Fruit fly (Drosophila melanogaster) whole organism, embryonic: Measurements from ENCODE around the gene Cpr62Ba.

Experiments
- ATbp ChIP-seq: fragments of 200-800 bp; sonication (Bioruptor generic); optimal IDR thresholded peaks from 2 replicates; lab custom pipeline; 2017; ENCODE audit warnings: missing biosample characterization, mild to moderate bottlenecking, missing genetic modification characterization, missing genetic modification reagents
- CG10209 ChIP-seq: fragments of 200-800 bp; sonication (Bioruptor generic); optimal IDR thresholded peaks from 3 replicates; lab custom pipeline; 2017; ENCODE audit warnings: missing biosample characterization, mild to moderate bottlenecking, missing genetic modification characterization, missing genetic modification reagents
- CG10654 ChIP-seq: fragments of 200-800 bp; sonication (Bioruptor generic); optimal IDR thresholded peaks from 2 replicates; lab custom pipeline; 2016; ENCODE audit warnings: missing biosample characterization, missing genetic modification characterization
- CG11093 ChIP-seq: fragments of 200-800 bp; sonication (Bioruptor generic); IDR thresholded peaks from 3 replicates; pipeline ENCODE4 v1.3.6; 2022; ENCODE audit warnings: missing biosample characterization, missing genetic modification characterization
- CG12104 ChIP-seq: fragments of 200-800 bp; sonication (Bioruptor generic); optimal IDR thresholded peaks from 3 replicates; lab custom pipeline; 2016; ENCODE audit warnings: missing biosample characterization, missing genetic modification characterization
- CG1233 ChIP-seq: fragments of 200-800 bp; sonication (Bioruptor generic); optimal IDR thresholded peaks from 4 replicates; lab custom pipeline; 2018; ENCODE audit warnings: missing biosample characterization, mild to moderate bottlenecking, missing genetic modification characterization
- CG13424 ChIP-seq: fragments of 200-800 bp; sonication (Bioruptor generic); optimal IDR thresholded peaks from 2 replicates; lab custom pipeline; 2019; ENCODE audit warnings: missing biosample characterization, mild to moderate bottlenecking, missing genetic modification characterization, moderate library complexity
- CG17361 ChIP-seq: fragments of 200-800 bp; sonication (Bioruptor generic); IDR thresholded peaks from 3 replicates; pipeline ENCODE4 v1.3.6; 2022; ENCODE audit warnings: missing biosample characterization, missing genetic modification characterization
- CG18476 ChIP-seq: fragments of 200-800 bp; sonication (Bioruptor generic); optimal IDR thresholded peaks from 2 replicates; lab custom pipeline; 2016; ENCODE audit warnings: missing biosample characterization, mild to moderate bottlenecking, missing genetic modification characterization
- CG18619 ChIP-seq: fragments of 200-800 bp; sonication (Bioruptor generic); optimal IDR thresholded peaks from 3 replicates; lab custom pipeline; 2017; ENCODE audit warnings: missing biosample characterization, mild to moderate bottlenecking, missing genetic modification characterization
- CG2129 ChIP-seq: fragments of 200-800 bp; sonication (Bioruptor generic); IDR thresholded peaks from 2 replicates; pipeline ENCODE4 v1.3.6; 2022; ENCODE audit warnings: missing biosample characterization, missing genetic modification characterization; ENCODE audit not compliant: partially characterized antibody
- CG2875 ChIP-seq: fragments of 200-800 bp; sonication (Bioruptor generic); optimal IDR thresholded peaks from 2 replicates; lab custom pipeline; 2017; ENCODE audit warnings: missing biosample characterization, mild to moderate bottlenecking, missing genetic modification characterization, missing genetic modification reagents
- CG42726 ChIP-seq: fragments of 200-800 bp; sonication (Bioruptor generic); IDR thresholded peaks from 2 replicates; pipeline ENCODE4 v1.3.6; 2022; ENCODE audit warnings: missing biosample characterization, missing genetic modification characterization; ENCODE audit not compliant: partially characterized antibody
- CG5180 ChIP-seq: fragments of 200-800 bp; sonication (Bioruptor generic); optimal IDR thresholded peaks from 3 replicates; lab custom pipeline; 2017; ENCODE audit warnings: missing biosample characterization, missing genetic modification characterization, mild to moderate bottlenecking, moderate library complexity, missing genetic modification reagents
- CG9727 ChIP-seq: fragments of 200-800 bp; sonication (Bioruptor generic); optimal IDR thresholded peaks from 3 replicates; lab custom pipeline; 2017; ENCODE audit warnings: missing biosample characterization, mild to moderate bottlenecking, missing genetic modification characterization
- CHES-1-like ChIP-seq: fragments of 200-800 bp; sonication (Bioruptor generic); optimal IDR thresholded peaks from 2 replicates; lab custom pipeline; 2016; ENCODE audit warnings: missing biosample characterization, missing genetic modification characterization
- H15 ChIP-seq: fragments of 200-800 bp; sonication (Bioruptor generic); IDR thresholded peaks from 3 replicates; pipeline ENCODE4 v1.3.6; 2022; ENCODE audit warnings: missing biosample characterization, missing genetic modification characterization
- HLH3B ChIP-seq: fragments of 200-800 bp; sonication (Bioruptor generic); IDR thresholded peaks from 2 replicates; pipeline ENCODE4 v1.3.6; 2022; ENCODE audit warnings: missing biosample characterization, missing genetic modification characterization
- Med ChIP-seq: fragments of 200-800 bp; sonication (Bioruptor generic); peaks from one replicate; lab custom pipeline; 2016; ENCODE audit warnings: missing biosample characterization, missing genetic modification characterization, mild to moderate bottlenecking, inconsistent platforms, moderate library complexity
- Oaz ChIP-seq: fragments of 200-800 bp; sonication (Bioruptor generic); IDR thresholded peaks from 2 replicates; pipeline ENCODE4 v1.3.6; 2022; ENCODE audit warnings: missing biosample characterization, missing genetic modification characterization
- Sry-δ ChIP-seq: fragments of 200-800 bp; sonication (Bioruptor generic); optimal IDR thresholded peaks from 2 replicates; lab custom pipeline; 2016; ENCODE audit warnings: missing biosample characterization, missing genetic modification characterization
- Tbp ChIP-seq: fragments of >200 bp; optimal IDR thresholded peaks from 2 replicates; lab custom pipeline; 2018; ENCODE audit warnings: missing biosample characterization, missing genetic modification characterization
- ab ChIP-seq: fragments of 200-800 bp; sonication (Bioruptor generic); optimal IDR thresholded peaks from 2 replicates; lab custom pipeline; 2016; ENCODE audit warnings: missing biosample characterization, missing genetic modification characterization
- ac ChIP-seq: fragments of 200-800 bp; sonication (Bioruptor generic); optimal IDR thresholded peaks from 3 replicates; lab custom pipeline; 2017; ENCODE audit warnings: missing biosample characterization, mild to moderate bottlenecking, missing genetic modification characterization
- al ChIP-seq: fragments of 200-800 bp; sonication (Bioruptor generic); IDR thresholded peaks from 2 replicates; pipeline ENCODE4 v1.3.6; 2022; ENCODE audit warnings: missing biosample characterization, missing genetic modification characterization
- ash1 ChIP-seq: fragments of 200-800 bp; sonication (Bioruptor generic); optimal IDR thresholded peaks from 2 replicates; lab custom pipeline; 2018; ENCODE audit warnings: missing biosample characterization, mild to moderate bottlenecking, missing genetic modification characterization
- ato ChIP-seq: fragments of 200-800 bp; sonication (Bioruptor generic); IDR thresholded peaks from 2 replicates; pipeline ENCODE4 v1.3.6; 2022; ENCODE audit warnings: missing biosample characterization, missing genetic modification characterization; ENCODE audit not compliant: partially characterized antibody
- bbx ChIP-seq: fragments of 200-800 bp; sonication (Bioruptor generic); IDR thresholded peaks from 2 replicates; pipeline ENCODE4 v1.3.6; 2022; ENCODE audit warnings: missing biosample characterization, missing genetic modification characterization; ENCODE audit not compliant: partially characterized antibody
- cas ChIP-seq: fragments of 200-800 bp; sonication (Bioruptor generic); IDR thresholded peaks from 2 replicates; pipeline ENCODE4 v1.3.6; 2022; ENCODE audit warnings: missing biosample characterization, missing genetic modification characterization
- chinmo ChIP-seq: fragments of 200-800 bp; sonication (Bioruptor generic); IDR thresholded peaks from 4 replicates; pipeline ENCODE4 v1.3.6; 2022; ENCODE audit warnings: missing biosample characterization, missing genetic modification characterization; ENCODE audit not compliant: partially characterized antibody
- dan ChIP-seq: fragments of 200-800 bp; sonication (Bioruptor generic); IDR thresholded peaks from 2 replicates; pipeline ENCODE4 v1.3.6; 2022; ENCODE audit warnings: missing biosample characterization, missing genetic modification characterization
- emc ChIP-seq: fragments of 200-800 bp; sonication (Bioruptor generic); optimal IDR thresholded peaks from 2 replicates; lab custom pipeline; 2016; ENCODE audit warnings: missing biosample characterization, missing genetic modification characterization
- fd64A ChIP-seq: fragments of 200-800 bp; sonication (Bioruptor generic); optimal IDR thresholded peaks from 3 replicates; lab custom pipeline; 2018; ENCODE audit warnings: missing biosample characterization, mild to moderate bottlenecking, missing genetic modification characterization
- grau ChIP-seq: fragments of 200-800 bp; optimal IDR thresholded peaks from 3 replicates; lab custom pipeline; 2019; ENCODE audit warnings: missing biosample characterization, mild to moderate bottlenecking, missing genetic modification characterization, moderate library complexity
- gro ChIP-seq: fragments of 200-800 bp; sonication (Bioruptor generic); optimal IDR thresholded peaks from 2 replicates; lab custom pipeline; 2016; ENCODE audit warnings: missing biosample characterization, missing genetic modification characterization
- lilli ChIP-seq: fragments of 200-800 bp; sonication (Bioruptor generic); optimal IDR thresholded peaks from 3 replicates; lab custom pipeline; 2016; ENCODE audit warnings: missing biosample characterization, missing genetic modification characterization
- mld ChIP-seq: fragments of 200-800 bp; sonication (Bioruptor generic); IDR thresholded peaks from 3 replicates; pipeline ENCODE4 v1.3.6; 2022; ENCODE audit warnings: missing biosample characterization, missing genetic modification characterization; ENCODE audit not compliant: partially characterized antibody
- oc ChIP-seq: fragments of 200-800 bp; sonication (Bioruptor generic); optimal IDR thresholded peaks from 2 replicates; lab custom pipeline; 2018; ENCODE audit warnings: missing biosample characterization, mild to moderate bottlenecking, missing genetic modification characterization, moderate library complexity
- phol ChIP-seq: fragments of 200-800 bp; sonication (Bioruptor generic); optimal IDR thresholded peaks from 3 replicates; lab custom pipeline; 2018; ENCODE audit warnings: missing biosample characterization, mild to moderate bottlenecking, missing genetic modification characterization, moderate library complexity
- pnt ChIP-seq: fragments of 200-800 bp; sonication (Bioruptor generic); optimal IDR thresholded peaks from 3 replicates; lab custom pipeline; 2016; ENCODE audit warnings: missing biosample characterization, missing genetic modification characterization
- psq ChIP-seq: fragments of 200-800 bp; sonication (Bioruptor generic); optimal IDR thresholded peaks from 2 replicates; lab custom pipeline; 2017; ENCODE audit warnings: missing biosample characterization, missing genetic modification characterization
- pzg ChIP-seq: fragments of 200-800 bp; sonication (Bioruptor generic); optimal IDR thresholded peaks from 3 replicates; lab custom pipeline; 2018; ENCODE audit warnings: missing biosample characterization, mild to moderate bottlenecking, missing genetic modification characterization, moderate library complexity
- run ChIP-seq: fragments of 200-800 bp; sonication (Bioruptor generic); optimal IDR thresholded peaks from 3 replicates; lab custom pipeline; 2018; ENCODE audit warnings: missing biosample characterization, mild to moderate bottlenecking, missing genetic modification characterization
- slbo ChIP-seq: fragments of 200-800 bp; sonication (Bioruptor generic); IDR thresholded peaks from 2 replicates; pipeline ENCODE4 v1.3.6; 2022; ENCODE audit warnings: missing biosample characterization, missing genetic modification characterization
- tna ChIP-seq: fragments of 200-800 bp; sonication (Bioruptor generic); IDR thresholded peaks from 2 replicates; pipeline ENCODE4 v1.3.6; 2022; ENCODE audit warnings: missing biosample characterization, missing genetic modification characterization; ENCODE audit not compliant: partially characterized antibody
- wor ChIP-seq: fragments of 200-800 bp; sonication (Bioruptor generic); IDR thresholded peaks from 2 replicates; pipeline ENCODE4 v1.3.6; 2022; ENCODE audit warnings: missing biosample characterization, missing genetic modification characterization
- z ChIP-seq: fragments of 200-800 bp; sonication (Bioruptor generic); IDR thresholded peaks from 3 replicates; pipeline ENCODE4 v1.3.6; 2022; ENCODE audit warnings: missing biosample characterization, missing genetic modification characterization
- zen2 ChIP-seq: fragments of 200-800 bp; sonication (Bioruptor generic); IDR thresholded peaks from 3 replicates; pipeline ENCODE4 v1.3.6; 2022; ENCODE audit warnings: missing biosample characterization, missing genetic modification characterization; ENCODE audit not compliant: partially characterized antibody

The Cpr62Ba gene

DNA sequence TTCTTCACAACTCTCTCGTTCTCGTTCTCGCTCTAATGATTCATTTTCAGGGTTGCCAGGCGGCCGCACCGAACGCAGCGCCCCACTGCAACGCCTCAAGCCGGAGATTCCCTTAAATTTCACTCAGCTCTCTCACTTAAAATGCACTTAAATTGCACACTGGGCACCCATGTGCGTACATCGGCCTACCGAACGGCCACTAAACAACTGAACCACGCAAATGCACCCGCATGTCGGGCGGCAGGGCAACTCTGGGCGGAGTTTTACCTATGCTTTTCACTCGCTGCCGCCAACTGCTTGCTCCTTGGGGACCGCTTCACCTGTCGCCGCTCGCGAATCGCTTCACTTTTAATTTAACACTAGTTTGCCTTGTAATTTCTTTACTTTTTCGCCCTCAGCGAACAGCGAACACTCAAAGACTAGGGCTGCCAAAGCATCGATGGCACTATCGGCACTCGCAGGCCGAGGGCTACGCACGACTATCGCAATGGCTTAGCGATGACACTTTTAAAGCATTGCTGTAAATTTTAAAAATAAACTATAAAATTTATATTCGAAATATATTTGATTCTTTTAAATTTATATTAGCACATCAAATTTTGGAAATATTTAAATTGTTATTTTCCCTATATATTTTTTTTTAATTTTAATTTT, 30.3 kb upstream of the Cpr62Ba start, which contains the start of gene Rap1 (continued):
- TF ChIP-seq ato (GFP tag; lab: Robert Waterston, UW) = peak; percentile 78
- no peak for TF ChIP-seq ac (GFP tag; lab: Kevin White, UChicago)
- peak; percentile 40 for TF ChIP-seq gro (GFP tag; lab: Kevin White, UChicago)
- TF ChIP-seq CG18476 (GFP tag; lab: Kevin White, UChicago) = peak; percentile 61
- peak; percentile 88 for TF ChIP-seq mld
- peak; percentile 54; the same call in 2 of the 4 replicates for TF ChIP-seq chinmo (GFP tag; lab: Robert Waterston, UW)
- peak; percentile 52 for TF ChIP-seq CG1233
- no peak for TF ChIP-seq fd64A
- peak; percentile 67 for TF ChIP-seq lilli (GFP tag; lab: Kevin White, UChicago)
- TF ChIP-seq CG2129 (GFP tag; lab: Robert Waterston, UW) = peak; percentile 86
- peak; percentile 41 for TF ChIP-seq CHES-1-like (GFP tag; lab: Kevin White, UChicago)
- peak; percentile 88 for TF ChIP-seq Sry-δ (GFP tag; lab: Kevin White, UChicago)
- peak; percentile 68 for TF ChIP-seq phol
- peak; percentile 15; the same call in 1 of the 2 replicates for TF ChIP-seq wor (GFP tag; lab: Robert Waterston, UW)
- peak; percentile 18 for TF ChIP-seq emc
- TF ChIP-seq Oaz = peak; percentile 44; the same call in 1 of the 2 replicates
- peak; percentile 43 for TF ChIP-seq CG10209 (GFP tag; lab: Kevin White, UChicago)
- peak; percentile 93 for TF ChIP-seq slbo (GFP tag; lab: Robert Waterston, UW)
- peak; percentile 79; the same call in 1 of the 2 replicates for TF ChIP-seq tna (GFP tag; lab: Robert Waterston, UW)
- TF ChIP-seq al = peak; percentile 67
- peak; percentile 64 for TF ChIP-seq pnt (GFP tag; lab: Kevin White, UChicago)
- peak; percentile 67; the same call in 2 of the 3 replicates for TF ChIP-seq CG11093 (GFP tag; lab: Robert Waterston, UW)
- no peak for TF ChIP-seq ash1 (GFP tag; lab: Kevin White, UChicago)
- TF ChIP-seq zen2 (GFP tag; lab: Robert Waterston, UW) = peak; percentile 73; the same call in 2 of the 3 replicates
- TF ChIP-seq grau (tag; lab: Kevin White, UChicago) = peak; percentile 37
- TF ChIP-seq CG13424 (tag; lab: Kevin White, UChicago) = peak; percentile 33
- TF ChIP-seq cas (GFP tag; lab: Robert Waterston, UW) = peak; percentile 60; the same call in 1 of the 2 replicates
- peak; percentile 21 for TF ChIP-seq CG2875 (GFP tag; lab: Kevin White, UChicago)
- TF ChIP-seq CG9727 (GFP tag; lab: Kevin White, UChicago) = peak; percentile 86
- TF ChIP-seq CG10654 (GFP tag; lab: Kevin White, UChicago) = peak; percentile 46
- peak; percentile 23 for TF ChIP-seq ab
- no peak for TF ChIP-seq Tbp
- TF ChIP-seq Med (GFP tag; lab: Kevin White, UChicago) = peak; percentile 90
- TF ChIP-seq bbx (GFP tag; lab: Robert Waterston, UW) = peak; percentile 90
- peak; percentile 80 for TF ChIP-seq HLH3B (GFP tag; lab: Robert Waterston, UW)
- no peak for TF ChIP-seq oc (tag; lab: Kevin White, UChicago)
- peak; percentile 53 for TF ChIP-seq pzg (GFP tag; lab: Kevin White, UChicago)
- no peak for TF ChIP-seq ATbp
- peak; percentile 71 for TF ChIP-seq CG12104 (GFP tag; lab: Kevin White, UChicago)
- TF ChIP-seq CG17361 (GFP tag; lab: Robert Waterston, UW) = peak; percentile 91
- 0 out of 2 replicates have a peak, but pooled peaks have one; percentile 4 for TF ChIP-seq dan (GFP tag; lab: Robert Waterston, UW)
- TF ChIP-seq CG18619 (GFP tag; lab: Kevin White, UChicago) = peak; percentile 61
- no peak for TF ChIP-seq run
- TF ChIP-seq z = no peak
- peak; percentile 82; the same call in 2 of the 3 replicates for TF ChIP-seq H15 (GFP tag; lab: Robert Waterston, UW)
- no peak for TF ChIP-seq CG5180 (GFP tag; lab: Kevin White, UChicago)
- peak; percentile 96 for TF ChIP-seq CG42726 (GFP tag; lab: Robert Waterston, UW)
- TF ChIP-seq psq = peak; percentile 26
